Worm (Caenorhabditis elegans): Measurements from ENCODE around the gene ykt-6.

DNA sequence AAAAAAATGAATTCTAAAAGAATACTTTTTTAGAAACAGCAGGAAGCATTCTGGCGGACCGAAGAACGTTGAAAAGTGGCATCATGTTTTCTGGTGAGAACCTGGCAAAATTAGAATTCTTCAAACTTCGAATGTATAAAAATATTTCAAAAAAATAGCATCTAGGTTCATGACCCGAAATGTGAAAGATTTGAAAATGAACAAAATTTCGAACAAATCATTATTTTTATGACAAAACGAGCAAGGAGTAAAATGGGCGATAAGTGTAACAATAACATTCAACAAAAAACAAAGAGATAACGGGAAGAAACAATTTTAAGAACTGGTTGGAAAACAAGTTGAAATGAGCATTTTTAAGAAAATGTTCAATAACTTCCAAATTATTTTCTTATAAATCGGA is 12.1 kb downstream of the ykt-6 start, which contains the start of gene psd-1:
- TF ChIP-seq tbx-37 (GFP tag; conservative IDR thresholded peaks at IDR 0.05) (no peak), pes-1 (GFP tag; IDR thresholded peaks at IDR 0.05) (no peak), hmg-4 (GFP tag; optimal IDR thresholded peaks at IDR 0.05) (no peak), hnd-1 (tag; optimal IDR thresholded peaks at IDR 0.05) (no peak), sea-1 (GFP tag; conservative IDR thresholded peaks at IDR 0.05) (no peak), B0310.2 (tag; optimal IDR thresholded peaks at IDR 0.05) (no peak), ets-7 (tag; optimal IDR thresholded peaks at IDR 0.05) (no peak), ama-1 (optimal IDR thresholded peaks at IDR 0.05) (no peak), ceh-36 (tag; optimal IDR thresholded peaks at IDR 0.05) (no peak), F13C5.2 (tag; optimal IDR thresholded peaks at IDR 0.05) (no peak)
